Fruit fly (Drosophila melanogaster): ENCODE measurements around the gene TM9SF4.

DNA sequence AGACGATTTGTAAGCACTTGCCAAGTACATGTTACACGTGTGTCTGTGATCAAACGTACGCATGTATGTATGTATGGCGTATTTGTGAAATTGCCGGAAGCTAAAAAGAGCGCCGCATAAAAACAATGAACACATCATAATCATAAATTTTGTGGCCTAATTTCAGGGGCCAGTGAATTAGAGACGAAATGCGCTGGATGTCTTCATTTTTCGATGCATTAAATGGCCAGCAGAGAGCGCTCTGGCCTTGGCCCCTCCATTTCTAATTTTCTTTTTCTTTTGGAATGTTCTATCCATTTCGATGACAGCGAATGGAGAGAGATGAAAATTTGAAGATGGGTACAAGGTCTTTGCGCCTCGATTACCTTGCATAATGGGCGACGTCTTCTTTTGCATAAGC is 14.5 kb upstream of the TM9SF4 start:
- TF ChIP-seq CG9948 (tag; optimal IDR thresholded peaks at IDR 0.05): no peak
- no peak for TF ChIP-seq CG14655 (GFP tag; optimal IDR thresholded peaks at IDR 0.05)
- TF ChIP-seq fd96Ca (GFP tag; IDR thresholded peaks at IDR 0.05): no peak
- TF ChIP-seq CG4496 (GFP tag; IDR thresholded peaks at IDR 0.05): no peak
- TF ChIP-seq CG32121 (GFP tag; IDR thresholded peaks at IDR 0.05): no peak
- no peak for TF ChIP-seq gl (tag; optimal IDR thresholded peaks at IDR 0.05)
- TF ChIP-seq EcR (GFP tag; optimal IDR thresholded peaks at IDR 0.05): no peak
- no peak for TF ChIP-seq rn (GFP tag; IDR thresholded peaks at IDR 0.05)
- TF ChIP-seq Pif1B (GFP tag; optimal IDR thresholded peaks at IDR 0.05): no peak
- TF ChIP-seq CG8159 (tag; optimal IDR thresholded peaks at IDR 0.05): no peak
- no peak for TF ChIP-seq Snoo (tag; optimal IDR thresholded peaks at IDR 0.05)
- no peak for TF ChIP-seq Ets98B (GFP tag; IDR thresholded peaks at IDR 0.05)
- TF ChIP-seq D1 (tag; optimal IDR thresholded peaks at IDR 0.05): no peak

Measured in whole organism, pupa.